Fruit fly (Drosophila melanogaster) whole organism, embryonic: ENCODE data around the gene Rlb1.

ENCODE experiments used
- Adf1 ChIP-seq: fragments of 200-800 bp; sonication (Bioruptor generic); IDR thresholded peaks from 2 replicates; pipeline ENCODE4 v1.3.6; 2022; ENCODE audit warnings: missing biosample characterization, missing genetic modification characterization
- CG10979 ChIP-seq: fragments of 200-800 bp; sonication (Bioruptor generic); optimal IDR thresholded peaks from 2 replicates; lab custom pipeline; 2018; ENCODE audit warnings: missing biosample characterization, mild to moderate bottlenecking, missing genetic modification characterization, moderate library complexity
- CG12104 ChIP-seq: fragments of 200-800 bp; sonication (Bioruptor generic); optimal IDR thresholded peaks from 3 replicates; lab custom pipeline; 2016; ENCODE audit warnings: missing biosample characterization, missing genetic modification characterization
- CG12769 ChIP-seq: fragments of 200-800 bp; sonication (Bioruptor generic); optimal IDR thresholded peaks from 2 replicates; lab custom pipeline; 2019; ENCODE audit warnings: missing biosample characterization, mild to moderate bottlenecking, missing genetic modification characterization, moderate library complexity
- CG16813 ChIP-seq: fragments of 200-800 bp; sonication (Bioruptor generic); IDR thresholded peaks from 3 replicates; pipeline ENCODE4 v1.3.6; 2022; ENCODE audit warnings: missing biosample characterization, missing genetic modification characterization; ENCODE audit not compliant: partially characterized antibody
- CG17361 ChIP-seq: fragments of 200-800 bp; sonication (Bioruptor generic); IDR thresholded peaks from 3 replicates; pipeline ENCODE4 v1.3.6; 2022; ENCODE audit warnings: missing biosample characterization, missing genetic modification characterization
- CG2678 ChIP-seq: fragments of 200-800 bp; sonication (Bioruptor generic); optimal IDR thresholded peaks from 3 replicates; lab custom pipeline; 2019; ENCODE audit warnings: missing biosample characterization, mild to moderate bottlenecking, missing genetic modification characterization, moderate library complexity
- CG31388 ChIP-seq: fragments of 200-800 bp; sonication (Bioruptor generic); optimal IDR thresholded peaks from 2 replicates; lab custom pipeline; 2016; ENCODE audit warnings: missing biosample characterization, missing genetic modification characterization
- CG42726 ChIP-seq: fragments of 200-800 bp; sonication (Bioruptor generic); IDR thresholded peaks from 2 replicates; pipeline ENCODE4 v1.3.6; 2022; ENCODE audit warnings: missing biosample characterization, missing genetic modification characterization; ENCODE audit not compliant: partially characterized antibody
- CG4328 ChIP-seq: fragments of 200-800 bp; sonication (Bioruptor generic); optimal IDR thresholded peaks from 3 replicates; lab custom pipeline; 2017; ENCODE audit warnings: missing biosample characterization, missing genetic modification reagents, missing genetic modification characterization
- CG5953 ChIP-seq: fragments of 200-800 bp; sonication (Bioruptor generic); IDR thresholded peaks from 2 replicates; pipeline ENCODE4 v1.3.6; 2022; ENCODE audit warnings: missing biosample characterization, missing genetic modification characterization
- CG6254 ChIP-seq: fragments of 200-800 bp; sonication (Bioruptor generic); optimal IDR thresholded peaks from 3 replicates; lab custom pipeline; 2017; ENCODE audit warnings: mild to moderate bottlenecking, missing biosample characterization, missing genetic modification reagents, missing genetic modification characterization
- CG7357 ChIP-seq: fragments of 200-800 bp; sonication (Bioruptor generic); IDR thresholded peaks from 3 replicates; pipeline ENCODE4 v1.3.6; 2022; ENCODE audit warnings: missing biosample characterization, missing genetic modification characterization
- CG7745 ChIP-seq: fragments of 200-800 bp; sonication (Bioruptor generic); optimal IDR thresholded peaks from 2 replicates; lab custom pipeline; 2018; ENCODE audit warnings: missing biosample characterization, mild to moderate bottlenecking, missing genetic modification characterization, moderate library complexity
- CG7928 ChIP-seq: fragments of 200-800 bp; sonication (Bioruptor generic); optimal IDR thresholded peaks from 2 replicates; lab custom pipeline; 2017; ENCODE audit warnings: missing biosample characterization, mild to moderate bottlenecking, missing genetic modification characterization
- CG8388 ChIP-seq: fragments of 200-800 bp; sonication (Bioruptor generic); optimal IDR thresholded peaks from 2 replicates; lab custom pipeline; 2019; ENCODE audit warnings: missing biosample characterization, mild to moderate bottlenecking, missing genetic modification characterization, moderate library complexity
- CG9727 ChIP-seq: fragments of 200-800 bp; sonication (Bioruptor generic); optimal IDR thresholded peaks from 3 replicates; lab custom pipeline; 2017; ENCODE audit warnings: missing biosample characterization, mild to moderate bottlenecking, missing genetic modification characterization
- CrebB ChIP-seq: fragments of 200-800 bp; sonication (Bioruptor generic); optimal IDR thresholded peaks from 3 replicates; lab custom pipeline; 2018; ENCODE audit warnings: missing biosample characterization, mild to moderate bottlenecking, missing genetic modification characterization
- Eip74EF ChIP-seq, 2 experiments: fragments of 200-800 bp in 1 of 2; fragments of >200 bp in 1 of 2; sonication (Bioruptor generic) in 1 of 2; optimal IDR thresholded peaks; 2 replicates each; lab custom pipeline; 2017 to 2019; ENCODE audit warnings: missing biosample characterization in 2 of 2, missing genetic modification characterization in 2 of 2, mild to moderate bottlenecking in 1 of 2, moderate library complexity in 1 of 2
- Gug ChIP-seq: fragments of 200-800 bp; sonication (Bioruptor generic); IDR thresholded peaks from 4 replicates; pipeline ENCODE4 v1.3.6; 2022; ENCODE audit warnings: missing biosample characterization, missing genetic modification characterization
- Hr3 ChIP-seq: fragments of 200-800 bp; sonication (Bioruptor generic); optimal IDR thresholded peaks from 3 replicates; lab custom pipeline; 2016; ENCODE audit warnings: missing biosample characterization, missing genetic modification characterization
- NfI ChIP-seq: fragments of 200-800 bp; sonication (Bioruptor generic); optimal IDR thresholded peaks from 3 replicates; lab custom pipeline; 2018; ENCODE audit warnings: missing biosample characterization, mild to moderate bottlenecking, missing genetic modification characterization, moderate library complexity
- Oli ChIP-seq: fragments of 200-800 bp; sonication (Bioruptor generic); optimal IDR thresholded peaks from 2 replicates; lab custom pipeline; 2018; ENCODE audit warnings: missing biosample characterization, mild to moderate bottlenecking, missing genetic modification characterization, moderate library complexity
- Rx ChIP-seq: fragments of 200-800 bp; sonication (Bioruptor generic); IDR thresholded peaks from 2 replicates; pipeline ENCODE4 v1.3.6; 2022; ENCODE audit warnings: missing biosample characterization, missing genetic modification characterization
- Stat92E ChIP-seq, 3 experiments: fragments of >200 bp in 2 of 3; fragments of 200-800 bp in 1 of 3; sonication (Bioruptor generic) in 1 of 3; optimal IDR thresholded peaks; 2 replicates each; lab custom pipeline; 2017 to 2019; ENCODE audit warnings: missing biosample characterization in 3 of 3, missing genetic modification characterization in 3 of 3, mild to moderate bottlenecking in 1 of 3, moderate library complexity in 1 of 3
- al ChIP-seq: fragments of 200-800 bp; sonication (Bioruptor generic); IDR thresholded peaks from 2 replicates; pipeline ENCODE4 v1.3.6; 2022; ENCODE audit warnings: missing biosample characterization, missing genetic modification characterization
- ato ChIP-seq: fragments of 200-800 bp; sonication (Bioruptor generic); IDR thresholded peaks from 2 replicates; pipeline ENCODE4 v1.3.6; 2022; ENCODE audit warnings: missing biosample characterization, missing genetic modification characterization; ENCODE audit not compliant: partially characterized antibody
- az2 ChIP-seq: fragments of 200-800 bp; sonication (Bioruptor generic); optimal IDR thresholded peaks from 3 replicates; lab custom pipeline; 2016; ENCODE audit warnings: missing biosample characterization, missing genetic modification characterization
- bbx ChIP-seq: fragments of 200-800 bp; sonication (Bioruptor generic); IDR thresholded peaks from 2 replicates; pipeline ENCODE4 v1.3.6; 2022; ENCODE audit warnings: missing biosample characterization, missing genetic modification characterization; ENCODE audit not compliant: partially characterized antibody
- bsh ChIP-seq, 2 experiments: fragments of 200-800 bp; sonication (Bioruptor generic); optimal IDR thresholded peaks; 2 replicates each; lab custom pipeline; 2017 to 2018; ENCODE audit warnings: mild to moderate bottlenecking in 2 of 2, missing biosample characterization in 2 of 2, missing genetic modification characterization in 2 of 2, moderate library complexity in 1 of 2
- danr ChIP-seq: fragments of 200-800 bp; sonication (Bioruptor generic); IDR thresholded peaks from 2 replicates; pipeline ENCODE4 v1.3.6; 2022; ENCODE audit warnings: missing biosample characterization, missing genetic modification characterization
- dimm ChIP-seq: fragments of 200-800 bp; sonication (Bioruptor generic); IDR thresholded peaks from 2 replicates; pipeline ENCODE4 v1.3.6; 2022; ENCODE audit warnings: missing biosample characterization, missing genetic modification characterization
- disco-r ChIP-seq: fragments of 200-800 bp; sonication (Bioruptor generic); optimal IDR thresholded peaks from 2 replicates; lab custom pipeline; 2016; ENCODE audit warnings: missing biosample characterization, missing genetic modification characterization
- emc ChIP-seq: fragments of 200-800 bp; sonication (Bioruptor generic); optimal IDR thresholded peaks from 2 replicates; lab custom pipeline; 2016; ENCODE audit warnings: missing biosample characterization, missing genetic modification characterization
- ems ChIP-seq: fragments of 200-800 bp; sonication (Bioruptor generic); optimal IDR thresholded peaks from 3 replicates; lab custom pipeline; 2016; ENCODE audit warnings: missing biosample characterization, missing genetic modification characterization
- kay ChIP-seq: fragments of 200-800 bp; sonication (Bioruptor generic); optimal IDR thresholded peaks from 2 replicates; lab custom pipeline; 2016; ENCODE audit warnings: missing biosample characterization, missing genetic modification characterization
- mld ChIP-seq: fragments of 200-800 bp; sonication (Bioruptor generic); IDR thresholded peaks from 3 replicates; pipeline ENCODE4 v1.3.6; 2022; ENCODE audit warnings: missing biosample characterization, missing genetic modification characterization; ENCODE audit not compliant: partially characterized antibody
- oc ChIP-seq: fragments of 200-800 bp; sonication (Bioruptor generic); optimal IDR thresholded peaks from 2 replicates; lab custom pipeline; 2018; ENCODE audit warnings: missing biosample characterization, mild to moderate bottlenecking, missing genetic modification characterization, moderate library complexity
- onecut ChIP-seq: fragments of 200-800 bp; sonication (Bioruptor generic); IDR thresholded peaks from 2 replicates; pipeline ENCODE4 v1.3.6; 2022; ENCODE audit warnings: missing biosample characterization, missing genetic modification characterization
- pfk ChIP-seq: fragments of 200-800 bp; sonication (Bioruptor generic); optimal IDR thresholded peaks from 2 replicates; lab custom pipeline; 2018; ENCODE audit warnings: missing biosample characterization, mild to moderate bottlenecking, missing genetic modification characterization, moderate library complexity
- pzg ChIP-seq: fragments of 200-800 bp; sonication (Bioruptor generic); optimal IDR thresholded peaks from 3 replicates; lab custom pipeline; 2018; ENCODE audit warnings: missing biosample characterization, mild to moderate bottlenecking, missing genetic modification characterization, moderate library complexity
- row ChIP-seq: fragments of 200-800 bp; sonication (Bioruptor generic); IDR thresholded peaks from 3 replicates; pipeline ENCODE4 v1.3.6; 2022; ENCODE audit warnings: missing biosample characterization, missing genetic modification characterization
- so ChIP-seq: fragments of 200-800 bp; sonication (Bioruptor generic); IDR thresholded peaks from 3 replicates; pipeline ENCODE4 v1.3.6; 2022; ENCODE audit warnings: missing biosample characterization, missing genetic modification characterization
- sqz ChIP-seq: fragments of 200-800 bp; sonication (Bioruptor generic); optimal IDR thresholded peaks from 3 replicates; lab custom pipeline; 2018; ENCODE audit warnings: missing biosample characterization, mild to moderate bottlenecking, missing genetic modification characterization
- tin ChIP-seq: fragments of 200-800 bp; sonication (Bioruptor generic); optimal IDR thresholded peaks from 3 replicates; lab custom pipeline; 2016; ENCODE audit warnings: missing biosample characterization, missing genetic modification characterization
- trem ChIP-seq: fragments of 200-800 bp; optimal IDR thresholded peaks from 3 replicates; lab custom pipeline; 2019; ENCODE audit warnings: missing biosample characterization, mild to moderate bottlenecking, missing genetic modification characterization, moderate library complexity
- yki ChIP-seq: fragments of >200 bp; optimal IDR thresholded peaks from 3 replicates; lab custom pipeline; 2018
- z ChIP-seq: fragments of 200-800 bp; sonication (Bioruptor generic); IDR thresholded peaks from 3 replicates; pipeline ENCODE4 v1.3.6; 2022; ENCODE audit warnings: missing biosample characterization, missing genetic modification characterization
- zfh1 ChIP-seq: fragments of 200-800 bp; sonication (Bioruptor generic); IDR thresholded peaks from 3 replicates; pipeline ENCODE4 v1.3.6; 2022; ENCODE audit warnings: missing biosample characterization, missing genetic modification characterization
- zfh2 ChIP-seq: fragments of 200-800 bp; sonication (Bioruptor generic); optimal IDR thresholded peaks from 2 replicates; lab custom pipeline; 2016; ENCODE audit warnings: missing biosample characterization, missing genetic modification characterization

Gene Rlb1

dm6 chr3R:9550265-9551012 is 37.3 kb downstream of the Rlb1 start (continued):
- TF ChIP-seq CG4328: no peak
- TF ChIP-seq Eip74EF (GFP tag; optimal IDR thresholded peaks at IDR 0.05; lab: Kevin White, UChicago): peak; percentile 34 to 39
- TF ChIP-seq az2 (GFP tag; lab: Kevin White, UChicago): no peak
- no peak for TF ChIP-seq dimm
- TF ChIP-seq mld (GFP tag; lab: Robert Waterston, UW): no peak
- TF ChIP-seq danr (GFP tag; lab: Robert Waterston, UW): no peak
- no peak for TF ChIP-seq so (GFP tag; lab: Robert Waterston, UW)
- no peak for TF ChIP-seq Hr3
- no peak for TF ChIP-seq CG7928
- peak; percentile 26 for TF ChIP-seq CG6254 (GFP tag; lab: Kevin White, UChicago)
- TF ChIP-seq ems (GFP tag; lab: Kevin White, UChicago): no peak
- TF ChIP-seq z (GFP tag; lab: Robert Waterston, UW): no peak
- peak; percentile 7 for TF ChIP-seq trem (tag; lab: Kevin White, UChicago)
- TF ChIP-seq zfh1: no peak
- TF ChIP-seq CrebB (tag; lab: Kevin White, UChicago): no peak
- TF ChIP-seq CG16813 (GFP tag; lab: Robert Waterston, UW): no peak
- TF ChIP-seq Adf1 (GFP tag; lab: Robert Waterston, UW): no peak
- TF ChIP-seq CG8388 (GFP tag; lab: Kevin White, UChicago): no peak
- no peak for TF ChIP-seq CG17361 (GFP tag; lab: Robert Waterston, UW)
- TF ChIP-seq CG12104: no peak
- no peak for TF ChIP-seq CG7745 (tag; lab: Kevin White, UChicago)
- TF ChIP-seq emc: no peak
- TF ChIP-seq onecut (GFP tag; lab: Robert Waterston, UW): peak; percentile 4
- TF ChIP-seq Rx (GFP tag; lab: Robert Waterston, UW): no peak
- TF ChIP-seq al (GFP tag; lab: Robert Waterston, UW): no peak
- TF ChIP-seq CG31388 (GFP tag; lab: Kevin White, UChicago): no peak
- no peak for TF ChIP-seq tin
- no peak for TF ChIP-seq CG5953
- TF ChIP-seq kay (GFP tag; lab: Kevin White, UChicago): no peak
- no peak for TF ChIP-seq Gug (GFP tag; lab: Robert Waterston, UW)
- no peak for TF ChIP-seq ato
- TF ChIP-seq NfI (GFP tag; lab: Kevin White, UChicago): no peak
- TF ChIP-seq yki (lab: Kevin White, UChicago): peak; percentile 96
- TF ChIP-seq CG10979: no peak
- no peak for TF ChIP-seq CG42726 (GFP tag; lab: Robert Waterston, UW)
- TF ChIP-seq oc: peak; percentile 50
- TF ChIP-seq CG12769 (tag; lab: Kevin White, UChicago): no peak
- TF ChIP-seq Oli: no peak
- peak in 1 of 2 experiments; percentile 16 for TF ChIP-seq bsh (GFP tag; optimal IDR thresholded peaks at IDR 0.05; lab: Kevin White, UChicago)
- TF ChIP-seq CG7357 (GFP tag; lab: Robert Waterston, UW): no peak
- no peak for TF ChIP-seq pfk
- TF ChIP-seq CG9727 (GFP tag; lab: Kevin White, UChicago): no peak
- no peak for TF ChIP-seq zfh2 (GFP tag; lab: Kevin White, UChicago)
- peak; percentile 13 for TF ChIP-seq CG2678 (tag; lab: Kevin White, UChicago)
- no peak for TF ChIP-seq Stat92E (GFP tag; optimal IDR thresholded peaks at IDR 0.05; lab: Kevin White, UChicago)
- no peak for TF ChIP-seq disco-r
- TF ChIP-seq sqz (GFP tag; lab: Kevin White, UChicago): no peak
- TF ChIP-seq bbx (GFP tag; lab: Robert Waterston, UW): no peak
- TF ChIP-seq pzg: no peak
- TF ChIP-seq row: no peak
